Worm (Caenorhabditis elegans) whole organism, L1 larva: Measurements from ENCODE around the gene str-231.
A peak's percentile ranks its signal among the peaks of the same experiment; 100 is the strongest.
"Not testable (repeated sequence)": the region's sequence is repeated elsewhere in the genome, so short reads cannot be mapped to it uniquely, and the experiment has no call there.

Experiments
- F16B12.6 ChIP-seq: fragments of 150-350 bp; optimal IDR thresholded peaks from 2 replicates; lab custom pipeline; 2014; ENCODE audit warnings: missing biosample characterization, missing genetic modification characterization
- Y116A8C.19 ChIP-seq: sonication (generic microtip); optimal IDR thresholded peaks from 2 replicates; lab custom pipeline; 2016; ENCODE audit warnings: missing compliant biosample characterization, missing genetic modification characterization, borderline replicate concordance
- aha-1 ChIP-seq: fragments of 150-350 bp; optimal IDR thresholded peaks from 2 replicates; lab custom pipeline; 2014; ENCODE audit warnings: missing biosample characterization, missing genetic modification characterization
- aly-2 ChIP-seq: fragments of 150-350 bp; optimal IDR thresholded peaks from 2 replicates; lab custom pipeline; 2014; ENCODE audit warnings: missing biosample characterization, missing genetic modification characterization
- blmp-1 ChIP-seq: fragments of 150-350 bp; optimal IDR thresholded peaks from 2 replicates; lab custom pipeline; 2014; ENCODE audit warnings: missing biosample characterization, missing genetic modification characterization
- ceh-8 ChIP-seq: fragments of 200-800 bp; sonication (Bioruptor generic); optimal IDR thresholded peaks from 2 replicates; lab custom pipeline; 2018; ENCODE audit warnings: mild to moderate bottlenecking, missing genetic modification characterization, moderate library complexity, missing compliant biosample characterization
- ceh-88 ChIP-seq: fragments of 200-800 bp; sonication (Bioruptor generic); IDR thresholded peaks from 2 replicates; pipeline ENCODE4 v1.3.6; 2022; ENCODE audit warnings: missing genetic modification characterization, missing compliant biosample characterization
- ces-1 ChIP-seq: fragments of 150-350 bp; optimal IDR thresholded peaks from 2 replicates; lab custom pipeline; 2014; ENCODE audit warnings: missing biosample characterization, missing genetic modification reagents, missing genetic modification characterization
- dsc-1 ChIP-seq: sonication (generic microtip); optimal IDR thresholded peaks from 2 replicates; lab custom pipeline; 2016; ENCODE audit warnings: mild to moderate bottlenecking, missing genetic modification characterization, missing compliant biosample characterization
- efl-1 ChIP-seq, 4 experiments: fragments of 150-350 bp; optimal IDR thresholded peaks in 3 of 4; peaks in 1 of 4; 1 replicate in 1 of 4; 2 replicates in 3 of 4; lab custom pipeline; 2014; ENCODE audit warnings: missing biosample characterization in 2 of 4, missing genetic modification characterization in 2 of 4, missing genetic modification reagents in 2 of 4
- egl-27 ChIP-seq, 2 experiments: fragments of 150-350 bp in 1 of 2; sonication (generic microtip); optimal IDR thresholded peaks; 3 replicates each; lab custom pipeline; 2017 to 2018; ENCODE audit warnings: missing biosample characterization in 2 of 2, missing genetic modification characterization in 2 of 2, missing genetic modification reagents in 2 of 2
- elt-3 ChIP-seq, 6 experiments: fragments of 150-350 bp in 1 of 6; sonication (generic microtip); optimal IDR thresholded peaks; 2 replicates each; lab custom pipeline; 2017 to 2018; ENCODE audit warnings: missing biosample characterization in 6 of 6, missing genetic modification characterization in 6 of 6, inconsistent platforms in 1 of 6
- fkh-10 ChIP-seq: sonication (generic microtip); optimal IDR thresholded peaks from 2 replicates; lab custom pipeline; 2017; ENCODE audit warnings: missing biosample characterization, missing genetic modification reagents, missing genetic modification characterization
- fkh-4 ChIP-seq: sonication (generic microtip); optimal IDR thresholded peaks from 2 replicates; lab custom pipeline; 2016; ENCODE audit warnings: missing compliant biosample characterization, missing genetic modification characterization, borderline replicate concordance
- hlh-17 ChIP-seq: fragments of 200-800 bp; sonication (Bioruptor generic); optimal IDR thresholded peaks from 2 replicates; lab custom pipeline; 2018; ENCODE audit warnings: missing genetic modification characterization, mild to moderate bottlenecking, missing compliant biosample characterization, moderate library complexity, borderline replicate concordance
- hlh-4 ChIP-seq: sonication (generic microtip); optimal IDR thresholded peaks from 2 replicates; lab custom pipeline; 2016; ENCODE audit warnings: mild to moderate bottlenecking, missing genetic modification characterization, missing compliant biosample characterization
- irx-1 ChIP-seq: sonication (generic microtip); optimal IDR thresholded peaks from 2 replicates; lab custom pipeline; 2016; ENCODE audit warnings: missing genetic modification characterization, missing compliant biosample characterization
- lin-35 ChIP-seq, 2 experiments: fragments of 150-350 bp; optimal IDR thresholded peaks; 2 replicates each; lab custom pipeline; 2014; ENCODE audit warnings: missing biosample characterization in 2 of 2, missing genetic modification characterization in 2 of 2, missing genetic modification reagents in 2 of 2
- mef-2 ChIP-seq: fragments of 150-350 bp; optimal IDR thresholded peaks from 2 replicates; lab custom pipeline; 2014; ENCODE audit warnings: missing biosample characterization, missing genetic modification characterization
- nhr-19 ChIP-seq: fragments of 200-800 bp; sonication (Bioruptor generic); conservative IDR thresholded peaks from 2 replicates; pipeline ENCODE4 v1.3.6; 2022; ENCODE audit warnings: missing genetic modification characterization, missing compliant biosample characterization
- nhr-237 ChIP-seq: fragments of 150-350 bp; optimal IDR thresholded peaks from 2 replicates; lab custom pipeline; 2014; ENCODE audit warnings: missing biosample characterization, missing genetic modification characterization
- nhr-28 ChIP-seq: fragments of 150-350 bp; optimal IDR thresholded peaks from 2 replicates; lab custom pipeline; 2014; ENCODE audit warnings: missing biosample characterization, missing genetic modification characterization
- nhr-71 ChIP-seq: sonication (generic microtip); optimal IDR thresholded peaks from 2 replicates; lab custom pipeline; 2016; ENCODE audit warnings: mild to moderate bottlenecking, missing genetic modification characterization, moderate library complexity, missing compliant biosample characterization
- nhr-77 ChIP-seq: fragments of 150-350 bp; optimal IDR thresholded peaks from 2 replicates; lab custom pipeline; 2014; ENCODE audit warnings: missing biosample characterization, missing genetic modification characterization
- nhr-84 ChIP-seq: sonication (generic microtip); optimal IDR thresholded peaks from 2 replicates; lab custom pipeline; 2017; ENCODE audit warnings: missing biosample characterization, missing genetic modification characterization
- nhr-85 ChIP-seq: sonication (generic microtip); peaks from one replicate; lab custom pipeline; 2016; ENCODE audit warnings: missing genetic modification characterization, inconsistent platforms, missing compliant biosample characterization
- pag-3 ChIP-seq: sonication (generic microtip); optimal IDR thresholded peaks from 2 replicates; lab custom pipeline; 2017; ENCODE audit warnings: missing genetic modification characterization, mild to moderate bottlenecking, missing compliant biosample characterization, antibody characterized with exemption, borderline replicate concordance; ENCODE audit not compliant: insufficient read depth
- rnt-1 ChIP-seq: sonication (generic microtip); optimal IDR thresholded peaks from 2 replicates; lab custom pipeline; 2016; ENCODE audit warnings: mild to moderate bottlenecking, missing genetic modification characterization, moderate library complexity, missing compliant biosample characterization
- sox-4 ChIP-seq: sonication (generic microtip); optimal IDR thresholded peaks from 2 replicates; lab custom pipeline; 2016; ENCODE audit warnings: missing genetic modification characterization, missing compliant biosample characterization
- sptf-1 ChIP-seq: fragments of 150-350 bp; optimal IDR thresholded peaks from 2 replicates; lab custom pipeline; 2014; ENCODE audit warnings: missing biosample characterization, missing genetic modification characterization
- swsn-7 ChIP-seq: sonication (generic microtip); optimal IDR thresholded peaks from 2 replicates; lab custom pipeline; 2016; ENCODE audit warnings: missing genetic modification characterization, missing compliant biosample characterization
- tbx-2 ChIP-seq: sonication (generic microtip); optimal IDR thresholded peaks from 2 replicates; lab custom pipeline; 2016; ENCODE audit warnings: missing genetic modification characterization, missing compliant biosample characterization
- unc-62 ChIP-seq: fragments of 150-350 bp; optimal IDR thresholded peaks from 2 replicates; lab custom pipeline; 2014; ENCODE audit warnings: missing biosample characterization, missing genetic modification reagents, missing genetic modification characterization
- unc-98 ChIP-seq: fragments of 200-800 bp; sonication (Bioruptor generic); IDR thresholded peaks from 2 replicates; pipeline ENCODE4 v1.3.6; 2022; ENCODE audit warnings: missing genetic modification characterization, missing compliant biosample characterization
- zag-1 ChIP-seq: fragments of 150-350 bp; optimal IDR thresholded peaks from 2 replicates; lab custom pipeline; 2014; ENCODE audit warnings: missing biosample characterization, missing genetic modification characterization
- zip-4 ChIP-seq: fragments of 200-800 bp; sonication (Bioruptor generic); optimal IDR thresholded peaks from 2 replicates; lab custom pipeline; 2018; ENCODE audit warnings: mild to moderate bottlenecking, missing genetic modification characterization, moderate library complexity, missing compliant biosample characterization
- ztf-4 ChIP-seq: fragments of 150-350 bp; optimal IDR thresholded peaks from 2 replicates; lab custom pipeline; 2014; ENCODE audit warnings: missing biosample characterization, missing genetic modification characterization

Gene str-231

DNA sequence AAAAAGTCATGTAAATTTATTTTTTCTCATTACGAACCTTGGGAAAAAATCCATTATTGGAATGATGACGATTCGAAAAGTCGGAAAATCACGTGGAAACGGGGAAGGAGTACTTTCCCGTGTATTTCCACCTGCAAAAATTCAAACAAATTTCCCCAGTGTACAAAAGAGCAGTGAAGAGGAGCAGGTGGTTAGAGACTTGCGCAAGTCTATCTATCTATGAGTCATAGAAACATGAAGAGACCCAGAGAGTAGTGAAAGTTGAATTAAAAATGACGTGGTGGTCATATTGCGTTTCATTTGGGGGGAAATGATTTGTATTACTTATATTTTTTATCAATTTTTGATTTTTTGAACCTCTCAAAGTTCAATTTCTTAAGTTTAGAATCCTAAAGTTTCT, 7.0 kb downstream of the str-231 start, which contains the start of gene nhr-50 (continued):
- peak; percentile 51 for TF ChIP-seq nhr-77 (tag; lab: Kevin White, UChicago)
- TF ChIP-seq lin-35 (GFP tag; optimal IDR thresholded peaks at IDR 0.05; lab: Kevin White, UChicago): peak; percentile 13 to 27
- no peak for TF ChIP-seq aly-2 (tag; lab: Kevin White, UChicago)
- no peak for TF ChIP-seq fkh-10 (GFP tag; lab: Kevin White, UChicago)
- no peak for TF ChIP-seq sptf-1
- peak; percentile 18 for TF ChIP-seq nhr-237
- peak; percentile 10 for TF ChIP-seq rnt-1
- no peak for TF ChIP-seq zip-4 (GFP tag; lab: Kevin White, UChicago)
- TF ChIP-seq hlh-4 (tag; lab: Kevin White, UChicago): peak; percentile 80
- no peak for TF ChIP-seq ces-1 (GFP tag; lab: Kevin White, UChicago)
- peak; percentile 85 for TF ChIP-seq nhr-85 (tag; lab: Kevin White, UChicago)
- no peak for TF ChIP-seq hlh-17 (GFP tag; lab: Kevin White, UChicago)
- no peak for TF ChIP-seq mef-2 (tag; lab: Kevin White, UChicago)
- no peak for TF ChIP-seq ceh-88
- no peak for TF ChIP-seq zag-1 (tag; lab: Kevin White, UChicago)
- no peak for TF ChIP-seq nhr-84 (tag; lab: Kevin White, UChicago)
- TF ChIP-seq fkh-4 (tag; lab: Kevin White, UChicago): no peak
- TF ChIP-seq ztf-4 (tag; lab: Kevin White, UChicago): no peak
- TF ChIP-seq dsc-1 (tag; lab: Kevin White, UChicago): no peak
- no peak for TF ChIP-seq irx-1 (tag; lab: Kevin White, UChicago)
- TF ChIP-seq F16B12.6: no peak
- TF ChIP-seq egl-27 (tag; optimal IDR thresholded peaks at IDR 0.05; lab: Kevin White, UChicago): peak in 1 of 2 experiments; percentile 26
- TF ChIP-seq ceh-8 (GFP tag; lab: Kevin White, UChicago): peak; percentile 38
- peak in 1 of 6 experiments; percentile 21 for TF ChIP-seq elt-3 (tag; optimal IDR thresholded peaks at IDR 0.05; lab: Kevin White, UChicago)
- peak; percentile 81 for TF ChIP-seq nhr-71 (tag; lab: Kevin White, UChicago)
- no peak for TF ChIP-seq pag-3
- TF ChIP-seq aha-1 (tag; lab: Kevin White, UChicago): no peak
- TF ChIP-seq nhr-28: no peak
- TF ChIP-seq Y116A8C.19 (tag; lab: Kevin White, UChicago): no peak
- no peak for TF ChIP-seq unc-62 (GFP tag; lab: Kevin White, UChicago)
- peak; percentile 11 for TF ChIP-seq tbx-2 (tag; lab: Kevin White, UChicago)

DNA sequence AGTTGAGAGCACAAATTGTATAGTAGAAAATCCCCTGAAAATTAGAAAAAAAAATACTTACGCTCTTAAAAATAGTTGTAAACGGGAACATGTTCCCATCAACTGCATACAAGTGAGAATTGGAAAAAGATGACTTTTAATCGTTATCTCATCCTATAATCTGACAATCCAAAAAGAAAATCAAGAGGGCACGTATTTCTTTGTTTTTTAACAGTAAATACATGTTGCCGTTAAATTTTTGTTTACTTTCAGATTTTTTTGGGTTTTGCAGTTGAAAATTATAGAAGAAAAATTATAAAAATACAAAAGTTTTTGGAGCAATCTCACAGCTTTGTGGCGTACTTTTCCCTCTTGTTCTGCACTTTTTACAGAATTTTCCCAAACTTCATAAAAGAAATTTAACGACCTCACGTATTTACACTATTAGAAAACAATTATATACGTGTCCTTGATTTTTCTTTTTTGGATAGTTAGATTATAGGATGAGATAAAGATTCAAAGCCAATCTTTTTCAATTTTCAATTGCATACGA, 10.7 kb downstream of the str-231 start, which contains the start of the genes C06C6.9 and C06C6.8:
TSS of gene C06C6.9 (minus strand) at position 101 of the 532 bp plus-strand sequence.
TSS of gene C06C6.8 (plus strand) at position 482 of the 532 bp plus-strand sequence.
- TF ChIP-seq nhr-84 (tag; lab: Kevin White, UChicago) (no peak), fkh-4 (tag; lab: Kevin White, UChicago) (no peak), ces-1 (GFP tag; lab: Kevin White, UChicago) (no peak), efl-1 (optimal IDR thresholded peaks at IDR 0.05; lab: Kevin White, UChicago) (no peak), efl-1 (GFP tag; optimal IDR thresholded peaks at IDR 0.05 in 1 of 2; lab: Kevin White, UChicago) (peak in 1 of 2 experiments; percentile 70), swsn-7 (tag; lab: Kevin White, UChicago) (no peak), sox-4 (tag; lab: Kevin White, UChicago) (no peak)

DNA sequence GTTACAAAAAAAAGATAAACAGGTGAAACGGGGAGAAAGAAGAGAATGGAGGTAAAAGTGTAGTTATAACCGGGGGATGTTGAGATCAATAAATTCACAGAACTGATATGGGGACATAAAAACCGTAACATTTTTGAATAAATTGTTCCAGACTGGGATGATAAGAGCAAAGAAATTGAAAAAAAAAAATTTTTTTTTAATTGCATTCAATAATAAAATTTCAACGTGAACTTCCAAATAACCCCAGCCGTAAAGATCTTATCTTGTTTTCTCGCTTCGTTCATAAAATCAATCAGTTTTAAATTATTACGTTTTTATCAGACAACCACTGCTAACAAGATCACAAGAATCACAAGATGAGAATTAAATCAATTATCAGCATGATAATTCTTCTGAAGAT, 15.6 kb downstream of the str-231 start, which contains the start of gene C06C6.7:
TSS of gene C06C6.7 (plus strand) at position 301 of the 400 bp plus-strand sequence.
- not testable (repeated sequence) for TF ChIP-seq blmp-1; nhr-19 (GFP tag; lab: Robert Waterston, UW); unc-98 (GFP tag; lab: Robert Waterston, UW)
